Worm (Caenorhabditis elegans) whole organism, late embryonic: Measurements from ENCODE around the gene tag-234.
A peak's percentile ranks its signal among the peaks of the same experiment; 100 is the strongest.

ENCODE experiments used
- C08G9.2 ChIP-seq: sonication (generic microtip); optimal IDR thresholded peaks from 2 replicates; lab custom pipeline; 2016; ENCODE audit warnings: mild to moderate bottlenecking, missing genetic modification characterization, moderate library complexity, missing compliant biosample characterization
- K02D7.2 ChIP-seq: sonication (generic microtip); optimal IDR thresholded peaks from 2 replicates; lab custom pipeline; 2017; ENCODE audit warnings: mild to moderate bottlenecking, missing genetic modification characterization, missing compliant biosample characterization
- K09A11.1 ChIP-seq: sonication (generic microtip); optimal IDR thresholded peaks from 2 replicates; lab custom pipeline; 2017; ENCODE audit warnings: antibody characterized with exemption, mild to moderate bottlenecking, missing genetic modification characterization, missing compliant biosample characterization; ENCODE audit not compliant: insufficient read depth
- T23F11.4 ChIP-seq: fragments of 200-800 bp; sonication (Bioruptor generic); optimal IDR thresholded peaks from 2 replicates; lab custom pipeline; 2018; ENCODE audit warnings: mild to moderate bottlenecking, missing genetic modification characterization, missing compliant biosample characterization
- ama-1 ChIP-seq: fragments of 150-350 bp; optimal IDR thresholded peaks from 2 replicates; lab custom pipeline; 2014
- ceh-14 ChIP-seq: sonication (generic microtip); optimal IDR thresholded peaks from 2 replicates; lab custom pipeline; 2016; ENCODE audit warnings: missing genotype, missing genetic modification characterization, missing compliant biosample characterization
- ceh-22 ChIP-seq: sonication (generic microtip); optimal IDR thresholded peaks from 2 replicates; lab custom pipeline; 2017; ENCODE audit warnings: missing biosample characterization, missing genetic modification characterization
- ceh-31 ChIP-seq: sonication (generic microtip); optimal IDR thresholded peaks from 2 replicates; lab custom pipeline; 2016; ENCODE audit warnings: missing genetic modification characterization, missing compliant biosample characterization
- ceh-34 ChIP-seq: sonication (generic microtip); optimal IDR thresholded peaks from 2 replicates; lab custom pipeline; 2016; ENCODE audit warnings: mild to moderate bottlenecking, missing genetic modification characterization, missing compliant biosample characterization
- ceh-45 ChIP-seq: fragments of 200-800 bp; sonication (Bioruptor generic); IDR thresholded peaks from 2 replicates; pipeline ENCODE4 v1.3.6; 2022; ENCODE audit warnings: missing genetic modification reagents, missing genetic modification characterization, missing compliant biosample characterization
- ceh-6 ChIP-seq: fragments of 200-800 bp; sonication (Bioruptor generic); optimal IDR thresholded peaks from 2 replicates; lab custom pipeline; 2018; ENCODE audit warnings: mild to moderate bottlenecking, missing genetic modification characterization, missing compliant biosample characterization
- che-1 ChIP-seq: sonication (generic microtip); optimal IDR thresholded peaks from 2 replicates; lab custom pipeline; 2016; ENCODE audit warnings: mild to moderate bottlenecking, missing genetic modification characterization, missing compliant biosample characterization
- dmd-4 ChIP-seq: sonication (generic microtip); optimal IDR thresholded peaks from 2 replicates; lab custom pipeline; 2016; ENCODE audit warnings: borderline replicate concordance, missing genetic modification characterization, missing compliant biosample characterization
- elt-2 ChIP-seq: sonication (generic microtip); optimal IDR thresholded peaks from 2 replicates; lab custom pipeline; 2016; ENCODE audit warnings: missing genetic modification reagents, missing genetic modification characterization, missing compliant biosample characterization
- elt-4 ChIP-seq: sonication (generic microtip); optimal IDR thresholded peaks from 2 replicates; lab custom pipeline; 2016; ENCODE audit warnings: missing genetic modification characterization, missing compliant biosample characterization
- ets-4 ChIP-seq: sonication (generic microtip); optimal IDR thresholded peaks from 2 replicates; lab custom pipeline; 2016; ENCODE audit warnings: missing genetic modification characterization, missing compliant biosample characterization
- eyg-1 ChIP-seq: sonication (generic microtip); optimal IDR thresholded peaks from 2 replicates; lab custom pipeline; 2016; ENCODE audit warnings: missing genotype, missing genetic modification characterization, missing compliant biosample characterization
- fkh-6 ChIP-seq: sonication (generic microtip); optimal IDR thresholded peaks from 2 replicates; lab custom pipeline; 2016; ENCODE audit warnings: missing genetic modification characterization, missing compliant biosample characterization
- hlh-13 ChIP-seq: fragments of 200-800 bp; sonication (Bioruptor generic); optimal IDR thresholded peaks from 2 replicates; lab custom pipeline; 2018; ENCODE audit warnings: mild to moderate bottlenecking, missing genetic modification characterization, missing compliant biosample characterization
- madf-2 ChIP-seq: sonication (generic microtip); optimal IDR thresholded peaks from 2 replicates; lab custom pipeline; 2017; ENCODE audit warnings: missing genetic modification characterization, missing compliant biosample characterization
- pag-3 ChIP-seq: sonication (generic microtip); optimal IDR thresholded peaks from 2 replicates; lab custom pipeline; 2016; ENCODE audit warnings: missing compliant biosample characterization, missing genetic modification characterization, borderline replicate concordance
- pqm-1 ChIP-seq: sonication (generic microtip); optimal IDR thresholded peaks from 2 replicates; lab custom pipeline; 2016; ENCODE audit warnings: missing genetic modification characterization, missing compliant biosample characterization
- rnt-1 ChIP-seq: sonication (generic microtip); optimal IDR thresholded peaks from 2 replicates; lab custom pipeline; 2016; ENCODE audit warnings: missing genetic modification characterization, missing compliant biosample characterization
- sdc-2 ChIP-seq: sonication (generic microtip); optimal IDR thresholded peaks from 2 replicates; lab custom pipeline; 2016; ENCODE audit warnings: missing genotype, missing genetic modification characterization, missing compliant biosample characterization
- sox-4 ChIP-seq: sonication (generic microtip); optimal IDR thresholded peaks from 2 replicates; lab custom pipeline; 2017; ENCODE audit warnings: mild to moderate bottlenecking, missing genetic modification characterization, inconsistent platforms, missing compliant biosample characterization
- ttx-3 ChIP-seq: sonication (generic microtip); optimal IDR thresholded peaks from 2 replicates; lab custom pipeline; 2016; ENCODE audit warnings: missing genetic modification reagents, missing genetic modification characterization, missing compliant biosample characterization
- unc-42 ChIP-seq: sonication (generic microtip); optimal IDR thresholded peaks from 2 replicates; lab custom pipeline; 2016; ENCODE audit warnings: missing genotype, missing genetic modification characterization, missing compliant biosample characterization
- zip-5 ChIP-seq: sonication (generic microtip); optimal IDR thresholded peaks from 2 replicates; lab custom pipeline; 2016; ENCODE audit warnings: missing genetic modification characterization, missing compliant biosample characterization

The tag-234 gene

DNA sequence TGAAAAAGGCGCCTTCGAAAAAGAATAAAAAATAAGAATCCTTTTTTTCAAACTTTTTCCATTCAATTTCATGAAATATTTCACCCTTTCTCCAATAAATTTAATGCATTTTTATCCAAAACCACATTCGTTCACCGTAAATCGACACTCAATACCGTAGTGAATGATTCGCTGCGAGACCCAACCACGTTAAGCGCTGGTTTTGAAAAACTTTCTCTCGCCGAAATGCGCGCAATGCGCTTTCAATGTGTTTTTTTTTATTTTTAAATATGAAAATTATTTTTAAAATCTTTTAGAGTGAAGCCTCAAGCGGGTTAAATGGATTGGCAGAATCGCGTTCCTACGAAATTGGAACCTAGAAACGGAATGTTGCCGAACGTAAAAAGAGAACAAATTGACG, 42.3 kb downstream of the tag-234 start, which contains the start of gene F59G1.8:
TSS of gene F59G1.8 (plus strand) at position 293 of the 400 bp plus-strand sequence.
- TF ChIP-seq ceh-14 (tag; lab: Kevin White, UChicago) (no peak), pqm-1 (tag; lab: Kevin White, UChicago) (no peak), ttx-3 (tag; lab: Kevin White, UChicago) (no peak), eyg-1 (tag; lab: Kevin White, UChicago) (no peak), K02D7.2 (tag; lab: Kevin White, UChicago) (no peak), elt-4 (tag; lab: Kevin White, UChicago) (no peak), madf-2 (tag; lab: Kevin White, UChicago) (no peak), hlh-13 (GFP tag; lab: Kevin White, UChicago) (no peak)

DNA sequence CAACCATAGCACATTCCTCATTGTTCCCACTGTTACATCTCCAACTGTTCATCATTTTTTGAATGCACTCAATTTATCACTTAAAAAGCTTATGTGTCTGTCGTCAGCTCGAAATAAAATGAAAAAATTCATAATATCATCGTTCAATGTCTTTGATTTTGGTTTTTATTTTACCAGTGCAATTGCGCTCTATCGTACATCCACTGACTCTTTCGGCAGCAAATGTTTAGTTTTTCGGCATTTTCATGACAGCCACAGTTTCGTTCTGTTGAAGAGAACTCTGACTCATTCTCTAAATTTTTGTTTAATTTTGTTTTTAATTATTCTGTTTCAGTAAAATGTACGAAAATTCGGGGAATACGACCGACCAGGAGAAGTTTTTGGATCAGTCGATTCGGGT, 43.5 kb downstream of the tag-234 start, which contains the start of gene vps-35:
TSS of gene vps-35 (plus strand) at position 335 of the 400 bp plus-strand sequence.
- TF ChIP-seq C08G9.2 (tag; lab: Kevin White, UChicago): no peak
- peak; percentile 39 for TF ChIP-seq ceh-31 (tag; lab: Kevin White, UChicago)
- TF ChIP-seq, all 69 proteins: peak for 1

DNA sequence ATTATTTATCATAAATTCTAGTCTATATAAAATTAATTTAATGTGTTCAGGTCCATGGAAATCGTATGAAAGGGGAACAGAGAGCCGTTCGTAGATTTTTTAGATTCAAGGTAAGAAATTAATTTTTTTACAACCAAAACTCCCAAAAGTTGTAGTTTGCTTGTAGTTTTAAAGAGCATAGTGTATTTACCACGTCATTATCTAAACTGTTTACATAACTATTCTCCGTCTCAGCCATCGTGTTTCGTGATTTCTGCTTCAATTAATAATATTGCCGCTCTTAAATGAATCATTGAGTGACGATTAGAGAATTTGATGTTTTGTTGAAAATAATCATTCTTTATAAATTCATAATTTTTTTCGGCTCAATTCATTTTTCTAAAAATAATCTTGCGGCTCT, 47.3 kb downstream of the tag-234 start, which contains the start of gene cgt-3:
TSS of gene cgt-3 (plus strand) at position 51 of the 400 bp plus-strand sequence.
- TF ChIP-seq zip-5 (tag; lab: Kevin White, UChicago) (no peak), ama-1 (no peak)
- TF ChIP-seq, all 69 proteins: peak for 0

DNA sequence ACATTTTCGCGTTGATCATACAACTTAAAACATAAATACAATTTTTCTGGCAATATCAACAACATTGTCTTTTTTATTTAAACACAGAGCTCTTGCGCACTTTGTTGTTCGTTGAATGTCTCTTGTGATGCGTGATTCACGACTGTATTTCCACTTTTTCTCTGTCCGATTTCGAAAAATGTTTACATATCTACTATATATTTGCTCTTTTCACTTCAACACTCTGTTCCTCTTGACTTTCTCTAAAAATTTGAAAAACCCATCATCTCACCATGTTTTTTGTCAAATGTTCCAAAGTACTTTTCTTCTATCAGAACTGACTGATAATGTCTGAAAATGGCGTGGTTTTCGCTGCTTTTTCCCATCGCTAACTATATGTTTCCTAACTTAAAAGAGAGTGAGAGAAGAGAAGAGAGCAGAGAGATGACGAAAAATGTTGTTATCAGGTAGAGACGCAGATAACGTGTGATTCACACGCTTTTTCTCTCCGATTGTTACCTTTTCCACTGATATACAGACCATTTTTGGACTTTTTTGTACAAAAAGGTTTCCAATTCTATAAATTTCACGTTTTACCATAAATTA, 48.0 kb downstream of the tag-234 start:
- TF ChIP-seq ceh-6 (GFP tag; lab: Kevin White, UChicago) (no peak), elt-2 (peak; percentile 69), che-1 (no peak)

DNA sequence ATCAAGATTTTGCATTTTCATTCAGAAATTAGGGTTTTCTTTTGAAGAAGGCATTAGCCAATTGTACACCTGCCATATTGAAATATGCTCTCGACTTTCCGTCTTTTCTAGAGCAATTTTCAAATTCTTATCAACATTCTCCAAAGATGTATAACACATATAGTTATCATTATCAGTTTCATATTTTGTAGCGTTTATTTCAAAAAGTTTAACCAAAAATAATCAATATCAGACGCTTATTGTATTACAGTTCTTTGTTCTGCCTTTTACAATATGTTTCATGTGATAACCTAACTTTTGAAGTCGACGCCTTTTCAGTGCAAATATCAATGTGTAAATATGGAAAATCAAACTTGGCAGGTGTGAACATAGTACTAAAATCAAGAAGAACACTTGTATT, 49.9 kb downstream of the tag-234 start:
- TF ChIP-seq dmd-4 (tag; lab: Kevin White, UChicago): no peak
- TF ChIP-seq ceh-22 (tag; lab: Kevin White, UChicago): no peak
- no peak for TF ChIP-seq pag-3 (tag; lab: Kevin White, UChicago)
- TF ChIP-seq K09A11.1 (tag; lab: Kevin White, UChicago): no peak
- TF ChIP-seq ceh-34: no peak
- TF ChIP-seq fkh-6 (tag; lab: Kevin White, UChicago): no peak
- TF ChIP-seq eyg-1 (tag; lab: Kevin White, UChicago): no peak
- TF ChIP-seq sdc-2 (tag; lab: Kevin White, UChicago): no peak
- no peak for TF ChIP-seq ceh-45 (GFP tag; lab: Robert Waterston, UW)
- no peak for TF ChIP-seq unc-42
- no peak for TF ChIP-seq ets-4 (tag; lab: Kevin White, UChicago)
- no peak for TF ChIP-seq sox-4 (tag; lab: Kevin White, UChicago)
- no peak for TF ChIP-seq rnt-1 (tag; lab: Kevin White, UChicago)
- no peak for TF ChIP-seq T23F11.4 (GFP tag; lab: Kevin White, UChicago)
